Worm (Caenorhabditis elegans): ENCODE data around the gene C29F7.10.

DNA sequence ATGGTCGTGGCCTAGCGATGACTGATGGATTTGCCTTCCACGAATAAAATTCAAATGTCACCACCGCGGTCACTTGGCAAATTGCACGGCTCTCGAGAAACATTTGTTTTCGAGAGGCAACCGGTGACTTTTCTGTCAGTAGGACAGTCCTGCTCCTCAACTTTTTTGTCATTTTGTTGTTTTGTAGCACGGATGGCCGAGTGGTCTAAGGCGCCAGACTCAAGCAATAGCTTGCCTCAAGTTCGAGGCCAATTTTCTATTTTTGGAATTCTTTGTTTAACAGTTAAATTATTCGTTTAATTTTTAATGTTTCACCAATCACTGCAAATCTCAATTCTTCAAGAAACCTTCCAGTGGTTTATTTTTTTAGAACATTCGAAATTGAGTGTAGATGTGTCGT is 13.0 kb upstream of the C29F7.10 start:
- no peak for TF ChIP-seq ztf-11 (tag; optimal IDR thresholded peaks at IDR 0.05)
- no peak for TF ChIP-seq Y116A8C.19 (tag; optimal IDR thresholded peaks at IDR 0.05; ENCODE audit: borderline replicate concordance)
- TF ChIP-seq mef-2 (tag; optimal IDR thresholded peaks at IDR 0.05): no peak

All from whole organism, L1 larva.